Fruit fly (Drosophila melanogaster): ENCODE data around the gene Dys.

DNA sequence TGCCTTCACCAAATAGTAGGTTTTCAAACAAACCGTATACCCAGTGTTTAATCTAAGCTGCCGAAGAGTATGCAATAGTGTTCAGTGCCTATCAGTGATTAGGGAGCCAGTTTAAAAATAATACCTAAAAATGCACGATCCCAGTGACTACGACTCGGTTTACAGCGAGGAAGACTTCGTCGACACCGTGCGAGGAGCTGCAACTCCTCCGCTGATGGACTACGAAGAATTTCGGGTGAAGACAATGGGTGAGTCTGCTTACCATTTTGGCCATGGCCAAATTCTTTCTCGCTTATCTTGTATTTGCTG, 287 bp downstream of the Dys start:
- TF ChIP-seq CG7101 (tag; optimal IDR thresholded peaks at IDR 0.05) = no peak
- no peak for TF ChIP-seq pad (GFP tag; optimal IDR thresholded peaks at IDR 0.05)
- no peak for TF ChIP-seq Clk (GFP tag; optimal IDR thresholded peaks at IDR 0.05)
- no peak for TF ChIP-seq Hr96 (GFP tag; optimal IDR thresholded peaks at IDR 0.05)
- no peak for TF ChIP-seq toe (GFP tag; optimal IDR thresholded peaks at IDR 0.05)
- no peak for TF ChIP-seq cnc (optimal IDR thresholded peaks at IDR 0.05)

Measured in whole organism, adult.